Fruit fly (Drosophila melanogaster) Kc167 (cell line): Measurements from ENCODE around the gene CG18231.

Experiments used
- Myc ChIP-seq: fragments of >200 bp; optimal IDR thresholded peaks from 2 replicates; lab custom pipeline; 2017; ENCODE audit warnings: missing external identifiers
- Sin3A ChIP-seq: fragments of >200 bp; optimal IDR thresholded peaks from 2 replicates; lab custom pipeline; 2018; ENCODE audit warnings: missing external identifiers
- h ChIP-seq: fragments of >200 bp; optimal IDR thresholded peaks from 3 replicates; lab custom pipeline; 2018; ENCODE audit warnings: missing external identifiers
- insv ChIP-seq: fragments of >200 bp; optimal IDR thresholded peaks from 3 replicates; lab custom pipeline; 2018; ENCODE audit warnings: missing external identifiers
- psq ChIP-seq: fragments of >200 bp; optimal IDR thresholded peaks from 2 replicates; lab custom pipeline; 2017; ENCODE audit warnings: missing external identifiers
- ttk ChIP-seq: sonication (Bioruptor generic); optimal IDR thresholded peaks from 2 replicates; lab custom pipeline; 2017; ENCODE audit warnings: missing external identifiers

CG18231 gene

dm6 chr3L:18638043-18638442, 30.8 kb downstream of the CG18231 start:
- TF ChIP-seq insv (lab: Kevin White, UChicago) (no peak), psq (lab: Kevin White, UChicago) (no peak), Sin3A (lab: Kevin White, UChicago) (no peak), Myc (no peak), ttk (lab: Kevin White, UChicago) (no peak), h (lab: Kevin White, UChicago) (no peak)

- no peak for TF ChIP-seq insv (lab: Kevin White, UChicago)
These were observed 31.2 kb downstream of the CG18231 start for dm6 chr3L:18638487-18638886.

- TF ChIP-seq h (lab: Kevin White, UChicago) = no peak
- no peak for TF ChIP-seq insv (lab: Kevin White, UChicago)
- no peak for TF ChIP-seq psq (lab: Kevin White, UChicago)
- TF ChIP-seq Sin3A (lab: Kevin White, UChicago) = no peak
- TF ChIP-seq Myc = no peak
- TF ChIP-seq ttk (lab: Kevin White, UChicago) = no peak
These were observed 33.6 kb downstream of the CG18231 start for dm6 chr3L:18640584-18641527.

- TF ChIP-seq insv (lab: Kevin White, UChicago) (no peak), h (lab: Kevin White, UChicago) (no peak), Myc (no peak), ttk (lab: Kevin White, UChicago) (no peak), psq (lab: Kevin White, UChicago) (no peak), Sin3A (lab: Kevin White, UChicago) (no peak)
These were observed 36.0 kb downstream of the CG18231 start for dm6 chr3L:18643222-18643621.

dm6 chr3L:18653737-18654136, 46.5 kb downstream of the CG18231 start:
- TF ChIP-seq psq (lab: Kevin White, UChicago) (no peak), Sin3A (lab: Kevin White, UChicago) (no peak), Myc (no peak), ttk (lab: Kevin White, UChicago) (no peak), insv (lab: Kevin White, UChicago) (no peak), h (lab: Kevin White, UChicago) (no peak)
